Fruit fly (Drosophila melanogaster) whole organism, wandering third instar larva: ENCODE results near the gene Rbp1.

ENCODE experiments used
- Abd-B ChIP-seq: fragments of >200 bp; optimal IDR thresholded peaks from 2 replicates; lab custom pipeline; 2017; ENCODE audit warnings: missing biosample characterization, missing genetic modification characterization
- CG9705 ChIP-seq: fragments of 200-800 bp; sonication (Bioruptor generic); optimal IDR thresholded peaks from 2 replicates; lab custom pipeline; 2018; ENCODE audit warnings: missing biosample characterization, mild to moderate bottlenecking, missing genetic modification characterization
- CrebA ChIP-seq: fragments of 200-800 bp; sonication (Bioruptor generic); optimal IDR thresholded peaks from 2 replicates; lab custom pipeline; 2016; ENCODE audit warnings: missing biosample characterization, mild to moderate bottlenecking, missing genetic modification characterization, borderline replicate concordance
- GATAd ChIP-seq: sonication (Bioruptor generic); optimal IDR thresholded peaks from 2 replicates; lab custom pipeline; 2016; ENCODE audit warnings: missing biosample characterization, missing genetic modification characterization
- HLH106 ChIP-seq: fragments of 200-800 bp; optimal IDR thresholded peaks from 3 replicates; lab custom pipeline; 2019; ENCODE audit warnings: missing biosample characterization, mild to moderate bottlenecking, missing genetic modification characterization, moderate library complexity
- Hnf4 ChIP-seq: fragments of 200-800 bp; sonication (Bioruptor generic); optimal IDR thresholded peaks from 2 replicates; lab custom pipeline; 2016; ENCODE audit warnings: missing biosample characterization, mild to moderate bottlenecking, missing genetic modification characterization
- Hr78 ChIP-seq: fragments of >200 bp; optimal IDR thresholded peaks from 2 replicates; lab custom pipeline; 2017; ENCODE audit warnings: missing biosample characterization, missing genetic modification characterization
- Hr83 ChIP-seq: fragments of 200-300 bp; sonication (Bioruptor generic); optimal IDR thresholded peaks from 2 replicates; lab custom pipeline; 2016; ENCODE audit warnings: missing biosample characterization, mild to moderate bottlenecking, missing genetic modification characterization, moderate library complexity; ENCODE audit not compliant: poor library complexity, severe bottlenecking
- Jra ChIP-seq: sonication (Bioruptor generic); optimal IDR thresholded peaks from 2 replicates; lab custom pipeline; 2016; ENCODE audit warnings: missing biosample characterization, missing genetic modification characterization
- Mio ChIP-seq: sonication (Bioruptor generic); optimal IDR thresholded peaks from 2 replicates; lab custom pipeline; 2016; ENCODE audit warnings: missing biosample characterization, missing genetic modification characterization
- Myc ChIP-seq: fragments of >200 bp; optimal IDR thresholded peaks from 2 replicates; lab custom pipeline; 2017
- N ChIP-seq: fragments of >200 bp; optimal IDR thresholded peaks from 2 replicates; lab custom pipeline; 2018; ENCODE audit warnings: missing biosample characterization, missing external identifiers, missing genetic modification characterization
- OdsH ChIP-seq: fragments of 200-800 bp; sonication (Bioruptor generic); optimal IDR thresholded peaks from 2 replicates; lab custom pipeline; 2016; ENCODE audit warnings: missing biosample characterization, mild to moderate bottlenecking, missing genetic modification characterization
- Sp1 ChIP-seq: fragments of 200-800 bp; sonication (Bioruptor generic); optimal IDR thresholded peaks from 3 replicates; lab custom pipeline; 2019; ENCODE audit warnings: missing biosample characterization, mild to moderate bottlenecking, missing genetic modification characterization, moderate library complexity
- Vsx2 ChIP-seq: fragments of 200-300, 225-300 bp; sonication (Bioruptor generic); optimal IDR thresholded peaks from 2 replicates; lab custom pipeline; 2018; ENCODE audit warnings: missing biosample characterization, missing genetic modification characterization; ENCODE audit not compliant: partially characterized antibody
- br ChIP-seq: fragments of 200-800 bp; sonication (Bioruptor generic); optimal IDR thresholded peaks from 2 replicates; lab custom pipeline; 2016; ENCODE audit warnings: missing biosample characterization, missing genetic modification characterization
- brk ChIP-seq: fragments of 200-800 bp; sonication (Bioruptor generic); optimal IDR thresholded peaks from 2 replicates; lab custom pipeline; 2016; ENCODE audit warnings: missing biosample characterization, mild to moderate bottlenecking, missing genetic modification characterization
- dl ChIP-seq, 2 experiments: fragments of 175-275, 200-275 bp in 1 of 2; fragments of 200-275 bp in 1 of 2; sonication (Bioruptor generic); optimal IDR thresholded peaks; lab custom pipeline; 2018; ENCODE audit warnings: mild to moderate bottlenecking in 2 of 2, missing biosample characterization in 2 of 2, missing genetic modification characterization in 2 of 2, moderate library complexity in 2 of 2; ENCODE audit not compliant: partially characterized antibody in 2 of 2, insufficient read depth in 1 of 2
- dmrt93B ChIP-seq: fragments of 200-800 bp; sonication (Bioruptor generic); optimal IDR thresholded peaks from 2 replicates; lab custom pipeline; 2018; ENCODE audit warnings: missing biosample characterization, mild to moderate bottlenecking, missing genetic modification characterization
- dsf ChIP-seq: sonication (Bioruptor generic); optimal IDR thresholded peaks from 2 replicates; lab custom pipeline; 2016; ENCODE audit warnings: missing biosample characterization, missing genetic modification characterization, borderline replicate concordance
- ey ChIP-seq: fragments of 200-800 bp; sonication (Bioruptor generic); optimal IDR thresholded peaks from 2 replicates; lab custom pipeline; 2016; ENCODE audit warnings: missing biosample characterization, missing genetic modification characterization
- foxo ChIP-seq, 2 experiments: fragments of 200-800 bp; sonication (Bioruptor generic); optimal IDR thresholded peaks; 2 replicates in 1 of 2; 3 replicates in 1 of 2; lab custom pipeline; 2016 to 2017; ENCODE audit warnings: missing biosample characterization in 2 of 2, missing genetic modification characterization in 2 of 2
- fru ChIP-seq: fragments of 200-800 bp; sonication (Bioruptor generic); optimal IDR thresholded peaks from 3 replicates; lab custom pipeline; 2016; ENCODE audit warnings: missing biosample characterization, mild to moderate bottlenecking, missing genetic modification characterization
- h ChIP-seq: fragments of 200-800 bp; sonication (Bioruptor generic); optimal IDR thresholded peaks from 3 replicates; lab custom pipeline; 2016; ENCODE audit warnings: missing biosample characterization, mild to moderate bottlenecking, missing genetic modification characterization
- jim ChIP-seq: fragments of 175-275, 200-325 bp; sonication (Bioruptor generic); optimal IDR thresholded peaks from 2 replicates; lab custom pipeline; 2016; ENCODE audit warnings: missing biosample characterization, mild to moderate bottlenecking, missing genetic modification characterization
- lola ChIP-seq: fragments of >200 bp; optimal IDR thresholded peaks from 2 replicates; lab custom pipeline; 2017; ENCODE audit warnings: missing biosample characterization, missing genetic modification characterization
- pan ChIP-seq: fragments of >200 bp; optimal IDR thresholded peaks from 2 replicates; lab custom pipeline; 2017
- psq ChIP-seq: fragments of 200-800 bp; sonication (Bioruptor generic); optimal IDR thresholded peaks from 3 replicates; lab custom pipeline; 2017; ENCODE audit warnings: missing biosample characterization, mild to moderate bottlenecking, missing genetic modification characterization, moderate library complexity
- rgr ChIP-seq: fragments of 200-800 bp; sonication (Bioruptor generic); optimal IDR thresholded peaks from 3 replicates; lab custom pipeline; 2016; ENCODE audit warnings: missing biosample characterization, mild to moderate bottlenecking, missing genetic modification characterization
- sv ChIP-seq: fragments of 200-800 bp; sonication (Bioruptor generic); optimal IDR thresholded peaks from 3 replicates; lab custom pipeline; 2016; ENCODE audit warnings: missing biosample characterization, missing genetic modification characterization
- usp ChIP-seq: fragments of >200 bp; optimal IDR thresholded peaks from 2 replicates; lab custom pipeline; 2017; ENCODE audit warnings: missing biosample characterization, missing genetic modification characterization
- woc ChIP-seq: sonication (Bioruptor generic); optimal IDR thresholded peaks from 2 replicates; lab custom pipeline; 2016; ENCODE audit warnings: missing biosample characterization, mild to moderate bottlenecking, missing genetic modification characterization

Gene Rbp1

dm6 chr3R:10784058-10784499, at the start of gene Rbp1, which contains the start of gene mRpL37:
Gene Rbp1, plus strand, starts transcription at chr3R:10784383.
Gene mRpL37, minus strand, starts transcription at chr3R:10784092.
- no peak for TF ChIP-seq usp (GFP tag; lab: Kevin White, UChicago)
- TF ChIP-seq dmrt93B (GFP tag; lab: Kevin White, UChicago) = peak; percentile 82
- no peak for TF ChIP-seq Myc (lab: Kevin White, UChicago)
- no peak for TF ChIP-seq Hr78 (GFP tag; lab: Kevin White, UChicago)
- TF ChIP-seq GATAd (GFP tag; lab: Kevin White, UChicago) = peak; percentile 50
- TF ChIP-seq foxo (GFP tag; optimal IDR thresholded peaks at IDR 0.05; lab: Kevin White, UChicago) = peak in 1 of 2 experiments; percentile 90
- TF ChIP-seq Mio (GFP tag; lab: Kevin White, UChicago) = no peak
- peak; percentile 55 for TF ChIP-seq sv (GFP tag; lab: Kevin White, UChicago)
- TF ChIP-seq OdsH (GFP tag; lab: Kevin White, UChicago) = peak; percentile 67
- TF ChIP-seq N = no peak
- peak; percentile 70 for TF ChIP-seq psq (GFP tag; lab: Kevin White, UChicago)
- TF ChIP-seq woc = peak; percentile 82
- TF ChIP-seq CrebA (GFP tag; lab: Kevin White, UChicago) = no peak
- peak; percentile 30 for TF ChIP-seq Jra (GFP tag; lab: Kevin White, UChicago)
- peak; percentile 77 for TF ChIP-seq rgr
- TF ChIP-seq Sp1 (GFP tag; lab: Kevin White, UChicago) = no peak
- TF ChIP-seq Abd-B = no peak
- peak; percentile 77 for TF ChIP-seq Hnf4
- TF ChIP-seq dsf (GFP tag; lab: Kevin White, UChicago) = peak; percentile 24
- TF ChIP-seq jim = peak; percentile 22
- TF ChIP-seq lola (GFP tag; lab: Kevin White, UChicago) = no peak
- TF ChIP-seq ey (GFP tag; lab: Kevin White, UChicago) = peak; percentile 61
- peak; percentile 73 for TF ChIP-seq CG9705 (GFP tag; lab: Kevin White, UChicago)
- TF ChIP-seq fru (GFP tag; lab: Kevin White, UChicago) = no peak
- peak; percentile 86 for TF ChIP-seq h
- TF ChIP-seq Hr83 (GFP tag; lab: Kevin White, UChicago) = no peak
- TF ChIP-seq HLH106 = peak; percentile 95
- no peak for TF ChIP-seq pan
- peak; percentile 32 for TF ChIP-seq br (GFP tag; lab: Kevin White, UChicago)

dm6 chr3R:10735857-10736256, 48.3 kb upstream of the Rbp1 start, which contains the start of gene tomboy20:
Gene tomboy20, minus strand, starts transcription at chr3R:10735957.
- TF ChIP-seq pan (no peak), CG9705 (GFP tag; lab: Kevin White, UChicago) (no peak), lola (GFP tag; lab: Kevin White, UChicago) (no peak), psq (GFP tag; lab: Kevin White, UChicago) (no peak)

dm6 chr3R:10747650-10748049, 36.5 kb upstream of the Rbp1 start:
- TF ChIP-seq brk (no peak), OdsH (GFP tag; lab: Kevin White, UChicago) (no peak), CG9705 (GFP tag; lab: Kevin White, UChicago) (no peak), HLH106 (no peak)

dm6 chr3R:10751061-10751460, 33.1 kb upstream of the Rbp1 start, which contains the start of gene TkR86C:
Gene TkR86C, minus strand, starts transcription at chr3R:10751228.
- TF ChIP-seq dl (GFP tag; optimal IDR thresholded peaks at IDR 0.05; lab: Kevin White, UChicago; ENCODE audit: insufficient read depth in 1 of 2, partially characterized antibody in 2 of 2) = no peak
- TF ChIP-seq Vsx2 (GFP tag; lab: Kevin White, UChicago) = no peak
- TF ChIP-seq Hr83 (GFP tag; lab: Kevin White, UChicago) = no peak
- no peak for TF ChIP-seq fru (GFP tag; lab: Kevin White, UChicago)
- TF ChIP-seq CG9705 (GFP tag; lab: Kevin White, UChicago) = no peak
- no peak for TF ChIP-seq foxo (GFP tag; optimal IDR thresholded peaks at IDR 0.05; lab: Kevin White, UChicago)
- TF ChIP-seq Abd-B = no peak
- TF ChIP-seq dsf (GFP tag; lab: Kevin White, UChicago) = no peak
- no peak for TF ChIP-seq ey (GFP tag; lab: Kevin White, UChicago)
- no peak for TF ChIP-seq h
- no peak for TF ChIP-seq usp (GFP tag; lab: Kevin White, UChicago)
- no peak for TF ChIP-seq Hnf4
- no peak for TF ChIP-seq CrebA (GFP tag; lab: Kevin White, UChicago)
